Fruit fly (Drosophila melanogaster): ENCODE data around the gene ImpL2.
A peak's percentile ranks its signal among the peaks of the same experiment; 100 is the strongest.

ImpL2 gene

dm6 chr3L:4186659-4187058 lies 49.3 kb downstream of the ImpL2 start, which contains the start of gene VhaM9.7-c (continued):
- TF ChIP-seq Dad (GFP tag; optimal IDR thresholded peaks at IDR 0.05) (peak; percentile 32), slou (GFP tag; optimal IDR thresholded peaks at IDR 0.05) (no peak), bigmax (GFP tag; optimal IDR thresholded peaks at IDR 0.05) (no peak), hbn (GFP tag; IDR thresholded peaks at IDR 0.05; ENCODE audit: partially characterized antibody) (peak; percentile 45; the same call in 1 of the 2 replicates), cad (GFP tag; optimal IDR thresholded peaks at IDR 0.05) (peak; percentile 11), CG18011 (GFP tag; optimal IDR thresholded peaks at IDR 0.05) (no peak), Stat92E (GFP tag; optimal IDR thresholded peaks at IDR 0.05) (peak in 1 of 3 experiments; percentile 33), amos (GFP tag; IDR thresholded peaks at IDR 0.05; ENCODE audit: partially characterized antibody) (no peak), NFAT (GFP tag; IDR thresholded peaks at IDR 0.05) (peak; percentile 21; the same call in 1 of the 2 replicates), odd (GFP tag; optimal IDR thresholded peaks at IDR 0.05) (no peak), Nf-YC (tag; optimal IDR thresholded peaks at IDR 0.05) (no peak), onecut (GFP tag; IDR thresholded peaks at IDR 0.05) (peak; percentile 54; the same call in 1 of the 2 replicates), CG6254 (GFP tag; optimal IDR thresholded peaks at IDR 0.05) (no peak), klu (GFP tag; IDR thresholded peaks at IDR 0.05) (no peak), Sry-β (GFP tag; optimal IDR thresholded peaks at IDR 0.05) (no peak), Fer1 (GFP tag; optimal IDR thresholded peaks at IDR 0.05) (peak; percentile 11), schlank (tag; optimal IDR thresholded peaks at IDR 0.05) (no peak), Atf6 (GFP tag; IDR thresholded peaks at IDR 0.05) (no peak), ac (GFP tag; optimal IDR thresholded peaks at IDR 0.05) (no peak), corto (GFP tag; optimal IDR thresholded peaks at IDR 0.05) (no peak), CG2120 (GFP tag; optimal IDR thresholded peaks at IDR 0.05) (peak; percentile 70), CG7357 (GFP tag; IDR thresholded peaks at IDR 0.05) (no peak), fd64A (GFP tag; optimal IDR thresholded peaks at IDR 0.05) (no peak), CG31388 (GFP tag; optimal IDR thresholded peaks at IDR 0.05) (no peak), lmd (GFP tag; IDR thresholded peaks at IDR 0.05) (peak; percentile 12; the same call in 1 of the 2 replicates), Rfx (GFP tag; IDR thresholded peaks at IDR 0.05) (peak; percentile 72), CG9932 (GFP tag; IDR thresholded peaks at IDR 0.05) (peak; percentile 71), CG6654 (GFP tag; optimal IDR thresholded peaks at IDR 0.05) (no peak), CG3847 (GFP tag; IDR thresholded peaks at IDR 0.05) (peak; percentile 50; the same call in 1 of the 2 replicates), MBD-R2 (GFP tag; IDR thresholded peaks at IDR 0.05) (peak; percentile 91), ERR (GFP tag; optimal IDR thresholded peaks at IDR 0.05) (peak; percentile 12), Dp (GFP tag; optimal IDR thresholded peaks at IDR 0.05) (peak; percentile 80), CG13894 (tag; optimal IDR thresholded peaks at IDR 0.05) (no peak), CG30020 (tag; optimal IDR thresholded peaks at IDR 0.05) (no peak), Bteb2 (GFP tag; optimal IDR thresholded peaks at IDR 0.05) (peak; percentile 38), zf30C (GFP tag; optimal IDR thresholded peaks at IDR 0.05) (no peak), Hr39 (optimal IDR thresholded peaks at IDR 0.05) (no peak), CG9609 (GFP tag; optimal IDR thresholded peaks at IDR 0.05) (peak; percentile 53), TFAM (GFP tag; optimal IDR thresholded peaks at IDR 0.05) (no peak), CG10274 (GFP tag; optimal IDR thresholded peaks at IDR 0.05) (no peak), slp2 (GFP tag; optimal IDR thresholded peaks at IDR 0.05) (no peak), dpn (GFP tag; optimal IDR thresholded peaks at IDR 0.05) (peak; percentile 48 to 50), Dip2 (GFP tag; IDR thresholded peaks at IDR 0.05) (no peak), CrebB (tag; optimal IDR thresholded peaks at IDR 0.05) (no peak), pzg (GFP tag; optimal IDR thresholded peaks at IDR 0.05) (peak; percentile 69), CG32532 (GFP tag; IDR thresholded peaks at IDR 0.05) (no peak), Chrac-16 (GFP tag; optimal IDR thresholded peaks at IDR 0.05) (peak; percentile 29), nerfin-1 (tag; optimal IDR thresholded peaks at IDR 0.05) (peak; percentile 37), CG9817 (tag; optimal IDR thresholded peaks at IDR 0.05) (peak; percentile 13), tin (GFP tag; optimal IDR thresholded peaks at IDR 0.05) (peak; percentile 32), dan (GFP tag; IDR thresholded peaks at IDR 0.05) (no peak), exex (tag; optimal IDR thresholded peaks at IDR 0.05) (no peak)

Data from whole organism, embryonic.